Worm (Caenorhabditis elegans): Measurements from ENCODE around the gene str-263.

DNA sequence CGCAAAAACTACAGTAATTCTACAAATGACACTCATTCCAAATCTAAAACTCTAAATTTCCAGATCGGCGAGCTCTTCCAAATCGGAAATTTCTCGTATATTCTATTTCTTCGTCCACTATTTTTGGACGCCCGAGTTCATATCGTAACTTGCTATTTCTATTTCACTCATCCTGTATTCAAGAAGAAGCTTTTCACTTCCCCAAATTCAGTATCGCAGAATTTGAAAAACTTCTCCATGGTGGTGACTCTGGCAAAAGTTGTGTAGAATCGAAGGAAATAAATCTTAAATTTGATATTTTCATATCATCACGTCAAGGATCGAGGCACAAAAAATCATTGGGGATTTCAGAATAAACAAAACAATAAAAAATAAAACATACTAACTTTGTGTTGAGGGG is 39.2 kb downstream of the str-263 start:
- TF ChIP-seq zfp-2 (tag; optimal IDR thresholded peaks at IDR 0.05) (no peak), rbr-2 (tag; optimal IDR thresholded peaks at IDR 0.05) (no peak), lin-13 (GFP tag; optimal IDR thresholded peaks at IDR 0.05) (no peak), tra-1 (GFP tag; IDR thresholded peaks at IDR 0.05) (no peak), Y5F2A.4 (GFP tag; optimal IDR thresholded peaks at IDR 0.05) (no peak), nhr-28 (tag; optimal IDR thresholded peaks at IDR 0.05) (no peak), lin-39 (tag; optimal IDR thresholded peaks at IDR 0.05) (no peak), zag-1 (tag; optimal IDR thresholded peaks at IDR 0.05) (no peak), ceh-82 (tag; optimal IDR thresholded peaks at IDR 0.05) (no peak), lsy-2 (tag; optimal IDR thresholded peaks at IDR 0.05) (no peak), fkh-10 (GFP tag; optimal IDR thresholded peaks at IDR 0.05) (no peak), ztf-11 (tag; optimal IDR thresholded peaks at IDR 0.05) (no peak)

All from whole organism, L4 larva.